Fruit fly (Drosophila melanogaster) whole organism, embryonic: ENCODE measurements around the gene Nup107.

Experiments
- Atf-2 ChIP-seq: fragments of 200-800 bp; sonication (Bioruptor generic); optimal IDR thresholded peaks from 2 replicates; lab custom pipeline; 2016; ENCODE audit warnings: missing biosample characterization, missing genetic modification characterization
- Atf3 ChIP-seq: fragments of 200-800 bp; sonication (Bioruptor generic); optimal IDR thresholded peaks from 3 replicates; lab custom pipeline; 2016; ENCODE audit warnings: missing biosample characterization, missing genetic modification characterization
- Awh ChIP-seq: fragments of 200-800 bp; sonication (Bioruptor generic); IDR thresholded peaks from 2 replicates; pipeline ENCODE4, ENCODE4 v1.3.6; 2022; ENCODE audit warnings: missing biosample characterization, missing genetic modification characterization
- CG10147 ChIP-seq: fragments of 200-800 bp; sonication (Bioruptor generic); optimal IDR thresholded peaks from 2 replicates; lab custom pipeline; 2019; ENCODE audit warnings: missing biosample characterization, mild to moderate bottlenecking, missing genetic modification characterization, moderate library complexity
- CG11093 ChIP-seq: fragments of 200-800 bp; sonication (Bioruptor generic); IDR thresholded peaks from 3 replicates; pipeline ENCODE4 v1.3.6; 2022; ENCODE audit warnings: missing biosample characterization, missing genetic modification characterization
- CG11247 ChIP-seq: fragments of 200-800 bp; sonication (Bioruptor generic); IDR thresholded peaks from 2 replicates; pipeline ENCODE4 v1.3.6; 2022; ENCODE audit warnings: missing biosample characterization, missing genetic modification characterization
- CG12299 ChIP-seq: fragments of 200-800 bp; sonication (Bioruptor generic); optimal IDR thresholded peaks from 2 replicates; lab custom pipeline; 2018; ENCODE audit warnings: missing biosample characterization, mild to moderate bottlenecking, missing genetic modification characterization
- CG13296 ChIP-seq: fragments of 200-800 bp; sonication (Bioruptor generic); optimal IDR thresholded peaks from 3 replicates; lab custom pipeline; 2018; ENCODE audit warnings: missing biosample characterization, mild to moderate bottlenecking, missing genetic modification characterization
- CG14014 ChIP-seq: fragments of 200-800 bp; sonication (Bioruptor generic); IDR thresholded peaks from 2 replicates; pipeline ENCODE4 v1.3.6; 2022; ENCODE audit warnings: missing biosample characterization, missing genetic modification characterization
- CG14860 ChIP-seq: fragments of 200-800 bp; sonication (Bioruptor generic); IDR thresholded peaks from 3 replicates; pipeline ENCODE4 v1.3.6; 2022; ENCODE audit warnings: missing biosample characterization, missing genetic modification characterization; ENCODE audit not compliant: partially characterized antibody
- CG17328 ChIP-seq: fragments of 200-800 bp; sonication (Bioruptor generic); IDR thresholded peaks from 2 replicates; pipeline ENCODE4 v1.3.6; 2022; ENCODE audit warnings: missing biosample characterization, missing genetic modification characterization
- CG17361 ChIP-seq: fragments of 200-800 bp; sonication (Bioruptor generic); IDR thresholded peaks from 3 replicates; pipeline ENCODE4 v1.3.6; 2022; ENCODE audit warnings: missing biosample characterization, missing genetic modification characterization
- CG18599 ChIP-seq: fragments of 200-800 bp; sonication (Bioruptor generic); optimal IDR thresholded peaks from 3 replicates; lab custom pipeline; 2017; ENCODE audit warnings: missing biosample characterization, missing genetic modification characterization, mild to moderate bottlenecking, moderate library complexity, missing genetic modification reagents
- CG2889 ChIP-seq: fragments of 200-800 bp; sonication (Bioruptor generic); IDR thresholded peaks from 3 replicates; pipeline ENCODE4 v1.3.6; 2022; ENCODE audit warnings: missing biosample characterization, missing genetic modification characterization
- CG31441 ChIP-seq: fragments of 200-800 bp; sonication (Bioruptor generic); IDR thresholded peaks from 2 replicates; pipeline ENCODE4 v1.3.6; 2022; ENCODE audit warnings: missing biosample characterization, missing genetic modification characterization
- CG3838 ChIP-seq: fragments of 200-800 bp; sonication (Bioruptor generic); optimal IDR thresholded peaks from 3 replicates; lab custom pipeline; 2016; ENCODE audit warnings: missing biosample characterization, missing genetic modification characterization
- CG4820 ChIP-seq: fragments of 200-800 bp; sonication (Bioruptor generic); optimal IDR thresholded peaks from 3 replicates; lab custom pipeline; 2016; ENCODE audit warnings: missing biosample characterization, missing genetic modification characterization
- CG7745 ChIP-seq: fragments of 200-800 bp; sonication (Bioruptor generic); optimal IDR thresholded peaks from 2 replicates; lab custom pipeline; 2018; ENCODE audit warnings: missing biosample characterization, mild to moderate bottlenecking, missing genetic modification characterization, moderate library complexity
- CG8944 ChIP-seq: fragments of 200-800 bp; sonication (Bioruptor generic); optimal IDR thresholded peaks from 3 replicates; lab custom pipeline; 2016; ENCODE audit warnings: missing biosample characterization, missing genetic modification characterization
- CG9215 ChIP-seq: fragments of 200-800 bp; sonication (Bioruptor generic); IDR thresholded peaks from 2 replicates; pipeline ENCODE4 v1.3.6; 2022; ENCODE audit warnings: missing biosample characterization, missing genetic modification characterization
- CoRest ChIP-seq: fragments of 200-800 bp; sonication (Bioruptor generic); optimal IDR thresholded peaks from 3 replicates; lab custom pipeline; 2018; ENCODE audit warnings: missing biosample characterization, mild to moderate bottlenecking, missing genetic modification characterization, moderate library complexity
- Dip2 ChIP-seq: fragments of 200-800 bp; sonication (Bioruptor generic); IDR thresholded peaks from 2 replicates; pipeline ENCODE4 v1.3.6; 2022; ENCODE audit warnings: missing biosample characterization, missing genetic modification characterization
- Elba2 ChIP-seq: fragments of 200-800 bp; sonication (Bioruptor generic); optimal IDR thresholded peaks from 3 replicates; lab custom pipeline; 2016; ENCODE audit warnings: missing biosample characterization, missing genetic modification characterization
- Fer3 ChIP-seq: fragments of 200-800 bp; sonication (Bioruptor generic); optimal IDR thresholded peaks from 2 replicates; lab custom pipeline; 2018; ENCODE audit warnings: missing biosample characterization, mild to moderate bottlenecking, missing genetic modification characterization, moderate library complexity
- Gsc ChIP-seq: fragments of 200-800 bp; sonication (Bioruptor generic); IDR thresholded peaks from 2 replicates; pipeline ENCODE4 v1.3.6; 2022; ENCODE audit warnings: missing biosample characterization, missing genetic modification characterization
- Gug ChIP-seq: fragments of 200-800 bp; sonication (Bioruptor generic); IDR thresholded peaks from 4 replicates; pipeline ENCODE4 v1.3.6; 2022; ENCODE audit warnings: missing biosample characterization, missing genetic modification characterization
- HmgD ChIP-seq: fragments of 200-800 bp; sonication (Bioruptor generic); optimal IDR thresholded peaks from 3 replicates; lab custom pipeline; 2016; ENCODE audit warnings: missing biosample characterization, missing genetic modification characterization
- Nf-YA ChIP-seq: fragments of 200-800 bp; sonication (Bioruptor generic); IDR thresholded peaks from 2 replicates; pipeline ENCODE4 v1.3.6; 2022; ENCODE audit warnings: missing biosample characterization, missing genetic modification characterization
- Ravus ChIP-seq: fragments of 200-800 bp; sonication (Bioruptor generic); IDR thresholded peaks from 2 replicates; pipeline ENCODE4 v1.3.6; 2022; ENCODE audit warnings: missing biosample characterization, missing genetic modification characterization
- Rx ChIP-seq: fragments of 200-800 bp; sonication (Bioruptor generic); IDR thresholded peaks from 2 replicates; pipeline ENCODE4 v1.3.6; 2022; ENCODE audit warnings: missing biosample characterization, missing genetic modification characterization
- Vsx1 ChIP-seq: fragments of 200-800 bp; sonication (Bioruptor generic); optimal IDR thresholded peaks from 2 replicates; lab custom pipeline; 2017; ENCODE audit warnings: missing biosample characterization, mild to moderate bottlenecking, missing genetic modification characterization, missing genetic modification reagents
- caup ChIP-seq: fragments of 200-800 bp; sonication (Bioruptor generic); optimal IDR thresholded peaks from 3 replicates; lab custom pipeline; 2017; ENCODE audit warnings: missing biosample characterization, mild to moderate bottlenecking, missing genetic modification characterization, moderate library complexity; ENCODE audit not compliant: severe bottlenecking
- ci ChIP-seq: fragments of 200-800 bp; sonication (Bioruptor generic); IDR thresholded peaks from 3 replicates; pipeline ENCODE4 v1.3.6; 2022; ENCODE audit warnings: missing biosample characterization, missing genetic modification characterization
- cwo ChIP-seq: fragments of 200-800 bp; sonication (Bioruptor generic); optimal IDR thresholded peaks from 3 replicates; lab custom pipeline; 2017; ENCODE audit warnings: missing biosample characterization, missing genetic modification characterization, mild to moderate bottlenecking, moderate library complexity, missing genetic modification reagents
- dati ChIP-seq: fragments of 200-800 bp; sonication (Bioruptor generic); IDR thresholded peaks from 2 replicates; pipeline ENCODE4 v1.3.6; 2022; ENCODE audit warnings: missing biosample characterization, missing genetic modification characterization
- disco-r ChIP-seq: fragments of 200-800 bp; sonication (Bioruptor generic); optimal IDR thresholded peaks from 2 replicates; lab custom pipeline; 2016; ENCODE audit warnings: missing biosample characterization, missing genetic modification characterization
- fru ChIP-seq: fragments of >200 bp; optimal IDR thresholded peaks from 2 replicates; lab custom pipeline; 2017
- gce ChIP-seq: fragments of 200-800 bp; sonication (Bioruptor generic); IDR thresholded peaks from 3 replicates; pipeline ENCODE4 v1.3.6; 2022; ENCODE audit warnings: missing biosample characterization, missing genetic modification characterization
- inv ChIP-seq: fragments of 200-800 bp; sonication (Bioruptor generic); IDR thresholded peaks from 2 replicates; pipeline ENCODE4 v1.3.6; 2022; ENCODE audit warnings: missing biosample characterization, missing genetic modification characterization; ENCODE audit not compliant: partially characterized antibody
- kni ChIP-seq: fragments of 200-800 bp; sonication (Bioruptor generic); optimal IDR thresholded peaks from 3 replicates; lab custom pipeline; 2017; ENCODE audit warnings: mild to moderate bottlenecking, missing biosample characterization, missing genetic modification reagents, missing genetic modification characterization
- knrl ChIP-seq: fragments of 200-800 bp; sonication (Bioruptor generic); IDR thresholded peaks from 3 replicates; pipeline ENCODE4 v1.3.6; 2022; ENCODE audit warnings: missing biosample characterization, missing genetic modification characterization; ENCODE audit not compliant: partially characterized antibody
- nerfin-2 ChIP-seq: fragments of 200-800 bp; sonication (Bioruptor generic); IDR thresholded peaks from 2 replicates; pipeline ENCODE4 v1.3.6; 2022; ENCODE audit warnings: missing biosample characterization, missing genetic modification characterization; ENCODE audit not compliant: partially characterized antibody
- ranshi ChIP-seq: fragments of 200-800 bp; sonication (Bioruptor generic); IDR thresholded peaks from 2 replicates; pipeline ENCODE4 v1.3.6; 2022; ENCODE audit warnings: missing biosample characterization, missing genetic modification characterization
- sd ChIP-seq: fragments of 200-800 bp; sonication (Bioruptor generic); optimal IDR thresholded peaks from 3 replicates; lab custom pipeline; 2018; ENCODE audit warnings: missing biosample characterization, mild to moderate bottlenecking, missing genetic modification characterization, moderate library complexity
- tgo ChIP-seq: fragments of 200-800 bp; sonication (Bioruptor generic); IDR thresholded peaks from 3 replicates; pipeline ENCODE4 v1.3.6; 2022; ENCODE audit warnings: missing biosample characterization, missing genetic modification characterization
- tll ChIP-seq, 2 experiments: fragments of 200-800 bp in 1 of 2; fragments of >200 bp in 1 of 2; sonication (Bioruptor generic) in 1 of 2; optimal IDR thresholded peaks; 2 replicates each; lab custom pipeline; 2017 to 2019; ENCODE audit warnings: missing biosample characterization in 2 of 2, missing genetic modification characterization in 2 of 2, mild to moderate bottlenecking in 1 of 2, moderate library complexity in 1 of 2
- ttk ChIP-seq: fragments of 200-800 bp; sonication (Bioruptor generic); IDR thresholded peaks from 2 replicates; pipeline ENCODE4 v2.1.2; 2022; ENCODE audit warnings: missing biosample characterization, missing genetic modification characterization
- wek ChIP-seq: fragments of 200-800 bp; sonication (Bioruptor generic); optimal IDR thresholded peaks from 3 replicates; lab custom pipeline; 2018; ENCODE audit warnings: missing biosample characterization, mild to moderate bottlenecking, missing genetic modification characterization, moderate library complexity
- zf30C ChIP-seq: fragments of 200-800 bp; sonication (Bioruptor generic); optimal IDR thresholded peaks from 3 replicates; lab custom pipeline; 2018; ENCODE audit warnings: missing biosample characterization, mild to moderate bottlenecking, missing genetic modification characterization

The Nup107 gene

DNA sequence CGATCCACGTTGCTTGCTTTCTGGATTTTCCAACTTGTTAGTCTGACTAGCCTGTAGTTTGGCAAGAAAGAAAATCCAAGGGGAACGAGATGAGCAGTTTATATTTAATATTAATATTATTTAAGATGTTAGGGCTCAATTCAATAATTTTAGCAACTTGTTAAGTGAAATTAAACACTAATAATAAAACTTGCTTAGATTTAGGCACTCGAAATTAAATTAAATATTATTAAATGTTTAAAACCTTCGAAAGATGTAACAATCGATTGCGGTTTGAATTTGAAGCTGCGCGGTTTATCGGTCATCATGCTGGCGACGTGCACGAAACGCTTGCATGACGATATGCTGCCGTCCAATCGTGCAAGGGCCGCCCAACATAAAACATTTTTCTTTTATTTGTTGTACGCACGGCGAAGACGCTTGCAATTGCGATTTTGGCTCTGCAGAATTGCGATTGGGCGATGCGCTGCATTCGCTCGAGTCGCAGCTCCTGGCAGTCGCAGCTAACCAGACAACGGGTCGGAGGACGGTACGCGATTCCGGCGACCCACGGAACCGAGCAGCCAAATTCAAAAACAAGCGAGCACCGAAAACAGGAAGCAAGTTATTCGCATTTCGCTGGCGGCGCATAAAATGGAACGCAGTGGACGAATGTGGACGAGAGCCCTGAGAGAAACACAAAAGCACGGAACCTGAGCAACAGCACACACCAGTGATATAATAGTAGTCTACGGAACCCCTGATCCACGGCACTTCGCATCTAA is 1.3 kb upstream of the Nup107 start, which contains the start of the genes Vha16-5 and CG12299 (continued):
- TF ChIP-seq CoRest (tag; lab: Kevin White, UChicago) (peak; percentile 74), tll (GFP tag; optimal IDR thresholded peaks at IDR 0.05; lab: Kevin White, UChicago) (no peak), Fer3 (tag; lab: Kevin White, UChicago) (peak; percentile 60), Elba2 (GFP tag; lab: Kevin White, UChicago) (peak; percentile 55), CG14014 (GFP tag; lab: Robert Waterston, UW) (peak; percentile 80), CG18599 (GFP tag; lab: Kevin White, UChicago) (no peak), Gsc (GFP tag; lab: Robert Waterston, UW) (0 out of 2 replicates have a peak, but pooled peaks have one; percentile 39), knrl (GFP tag; lab: Robert Waterston, UW) (peak; percentile 88), ranshi (GFP tag; lab: Robert Waterston, UW) (peak; percentile 82), Awh (GFP tag; lab: Robert Waterston, UW) (peak; percentile 64), CG17328 (GFP tag; lab: Robert Waterston, UW) (peak; percentile 93), Rx (peak; percentile 87), kni (GFP tag; lab: Kevin White, UChicago) (no peak), CG8944 (GFP tag; lab: Kevin White, UChicago) (peak; percentile 82), CG31441 (no peak; the same call in none of the 2 replicates), wek (GFP tag; lab: Kevin White, UChicago) (no peak), ttk (GFP tag; lab: Robert Waterston, UW) (peak; percentile 88), disco-r (peak; percentile 82), Nf-YA (peak; percentile 74; the same call in 1 of the 2 replicates), caup (peak; percentile 63), inv (peak; percentile 73), CG13296 (GFP tag; lab: Kevin White, UChicago) (peak; percentile 49), Atf3 (GFP tag; lab: Kevin White, UChicago) (peak; percentile 62), tgo (GFP tag; lab: Robert Waterston, UW) (peak; percentile 85), CG11247 (GFP tag; lab: Robert Waterston, UW) (peak; percentile 88), gce (GFP tag; lab: Robert Waterston, UW) (no peak), CG9215 (GFP tag; lab: Robert Waterston, UW) (peak; percentile 70), CG17361 (GFP tag; lab: Robert Waterston, UW) (peak; percentile 55; the same call in 1 of the 3 replicates), CG10147 (peak; percentile 26), CG12299 (peak; percentile 31), Gug (GFP tag; lab: Robert Waterston, UW) (peak; percentile 74; the same call in 3 of the 4 replicates), dati (GFP tag; lab: Robert Waterston, UW) (peak; percentile 73), CG7745 (no peak), sd (tag; lab: Kevin White, UChicago) (no peak), Ravus (GFP tag; lab: Robert Waterston, UW) (peak; percentile 35), Dip2 (no peak), zf30C (GFP tag; lab: Kevin White, UChicago) (no peak), Atf-2 (GFP tag; lab: Kevin White, UChicago) (peak; percentile 71), CG4820 (GFP tag; lab: Kevin White, UChicago) (peak; percentile 82), fru (lab: Kevin White, UChicago) (no peak), CG2889 (GFP tag; lab: Robert Waterston, UW) (peak; percentile 87), CG11093 (GFP tag; lab: Robert Waterston, UW) (0 out of 3 replicates have a peak, but pooled peaks have one; percentile 32), HmgD (GFP tag; lab: Kevin White, UChicago) (peak; percentile 91), nerfin-2 (GFP tag; lab: Robert Waterston, UW) (peak; percentile 85), cwo (GFP tag; lab: Kevin White, UChicago) (no peak), ci (GFP tag; lab: Robert Waterston, UW) (peak; percentile 97), CG3838 (peak; percentile 57), CG14860 (peak; percentile 75), Vsx1 (GFP tag; lab: Kevin White, UChicago) (no peak)
